Worm (Caenorhabditis elegans) whole organism, early embryonic: ENCODE data around the gene cht-5.

Experiments used
- B0310.2 ChIP-seq: sonication (generic microtip); optimal IDR thresholded peaks from 2 replicates; lab custom pipeline; 2016; ENCODE audit warnings: mild to moderate bottlenecking, missing genetic modification characterization, missing compliant biosample characterization
- ama-1 ChIP-seq: fragments of 150-350 bp; optimal IDR thresholded peaks from 2 replicates; lab custom pipeline; 2014
- ceh-13 ChIP-seq: fragments of 200-800 bp; sonication (Bioruptor generic); optimal IDR thresholded peaks from 2 replicates; lab custom pipeline; 2018; ENCODE audit warnings: mild to moderate bottlenecking, missing genetic modification characterization, missing compliant biosample characterization
- ceh-36 ChIP-seq: sonication (generic microtip); optimal IDR thresholded peaks from 2 replicates; lab custom pipeline; 2016; ENCODE audit warnings: missing genetic modification characterization, inconsistent platforms, missing compliant biosample characterization
- ets-7 ChIP-seq: sonication (generic microtip); optimal IDR thresholded peaks from 2 replicates; lab custom pipeline; 2016; ENCODE audit warnings: missing genotype, missing genetic modification characterization, missing compliant biosample characterization
- flt-1 ChIP-seq: fragments of 200-800 bp; sonication (Bioruptor generic); IDR thresholded peaks from 2 replicates; pipeline ENCODE4 v1.3.6; 2022; ENCODE audit warnings: missing genetic modification characterization, missing compliant biosample characterization
- hmbx-1 ChIP-seq: sonication (generic microtip); optimal IDR thresholded peaks from 2 replicates; lab custom pipeline; 2016; ENCODE audit warnings: mild to moderate bottlenecking, missing genetic modification characterization, missing compliant biosample characterization
- hmg-4 ChIP-seq: fragments of 200-800 bp; sonication (Bioruptor generic); optimal IDR thresholded peaks from 2 replicates; lab custom pipeline; 2018; ENCODE audit warnings: mild to moderate bottlenecking, missing genetic modification characterization, missing compliant biosample characterization
- pes-1 ChIP-seq: fragments of 200-800 bp; sonication (Bioruptor generic); IDR thresholded peaks from 2 replicates; pipeline ENCODE4 v1.3.6; 2022; ENCODE audit warnings: missing genetic modification reagents, missing genetic modification characterization, missing compliant biosample characterization
- scrt-1 ChIP-seq: fragments of 200-800 bp; sonication (Bioruptor generic); IDR thresholded peaks from 2 replicates; pipeline ENCODE4 v1.3.6; 2022; ENCODE audit warnings: missing genetic modification characterization, missing compliant biosample characterization
- sea-1 ChIP-seq: fragments of 200-800 bp; sonication (Bioruptor generic); conservative IDR thresholded peaks from 2 replicates; pipeline ENCODE4 v1.3.6; 2022; ENCODE audit warnings: missing genetic modification characterization, missing compliant biosample characterization
- tbx-11 ChIP-seq: fragments of 200-800 bp; sonication (Bioruptor generic); IDR thresholded peaks from 2 replicates; pipeline ENCODE4 v1.3.6; 2022; ENCODE audit warnings: missing genetic modification characterization, missing compliant biosample characterization
- tbx-37 ChIP-seq: fragments of 200-800 bp; sonication (Bioruptor generic); conservative IDR thresholded peaks from 2 replicates; pipeline ENCODE4 v1.3.6; 2022; ENCODE audit warnings: missing genetic modification reagents, missing genetic modification characterization, missing compliant biosample characterization
- tra-4 ChIP-seq: sonication (generic microtip); optimal IDR thresholded peaks from 2 replicates; lab custom pipeline; 2017; ENCODE audit warnings: missing genetic modification characterization, missing compliant biosample characterization

- no peak for TF ChIP-seq tra-4 (tag; lab: Kevin White, UChicago)
- no peak for TF ChIP-seq B0310.2
- TF ChIP-seq tbx-11, result no peak
- TF ChIP-seq ama-1, result no peak
- no peak for TF ChIP-seq scrt-1
- no peak for TF ChIP-seq sea-1 (GFP tag; lab: Robert Waterston, UW)
- TF ChIP-seq flt-1, result no peak
- no peak for TF ChIP-seq ceh-13
- no peak for TF ChIP-seq hmg-4 (GFP tag; lab: Kevin White, UChicago)
- no peak for TF ChIP-seq ets-7 (tag; lab: Kevin White, UChicago)
- no peak for TF ChIP-seq tbx-37 (GFP tag; lab: Robert Waterston, UW)
- TF ChIP-seq pes-1, result no peak
- TF ChIP-seq hmbx-1 (tag; lab: Kevin White, UChicago), result no peak
- TF ChIP-seq ceh-36 (tag; lab: Kevin White, UChicago), result no peak
Measured at ce11 chrV:10130195-10130594, 15.8 kb downstream of the cht-5 start, which contains the start of gene aos-1.
